Worm (Caenorhabditis elegans): ENCODE results near the gene kvs-4.

The kvs-4 gene

ce11 chrIII:11054532-11055265 lies 42.3 kb downstream of the kvs-4 start (continued):
- TF ChIP-seq dpl-1 (GFP tag; optimal IDR thresholded peaks at IDR 0.05), result peak; percentile 51
- TF ChIP-seq lin-38 (GFP tag; IDR thresholded peaks at IDR 0.05), result peak; percentile 52
- TF ChIP-seq lin-29 (GFP tag; IDR thresholded peaks at IDR 0.05), result no peak
- TF ChIP-seq ztf-7 (tag; optimal IDR thresholded peaks at IDR 0.05), result no peak
- TF ChIP-seq daf-19 (GFP tag; conservative IDR thresholded peaks at IDR 0.05), result no peak
- no peak for TF ChIP-seq sdz-12 (GFP tag; optimal IDR thresholded peaks at IDR 0.05)
- peak; percentile 63 for TF ChIP-seq lin-13 (GFP tag; optimal IDR thresholded peaks at IDR 0.05)
- TF ChIP-seq snpc-1.2 (GFP tag; IDR thresholded peaks at IDR 0.05), result no peak
- no peak for TF ChIP-seq ceh-20 (GFP tag; IDR thresholded peaks at IDR 0.05)
- no peak for TF ChIP-seq unc-39 (tag; optimal IDR thresholded peaks at IDR 0.05)
- TF ChIP-seq lsy-2 (tag; optimal IDR thresholded peaks at IDR 0.05), result peak in 1 of 2 experiments; percentile 67
- TF ChIP-seq pqm-1 (tag; optimal IDR thresholded peaks at IDR 0.05), result no peak
- TF ChIP-seq attf-4 (tag; optimal IDR thresholded peaks at IDR 0.05), result no peak
- no peak for TF ChIP-seq lin-15B (tag; optimal IDR thresholded peaks at IDR 0.05)
- no peak for TF ChIP-seq unc-130 (GFP tag; optimal IDR thresholded peaks at IDR 0.05)
- TF ChIP-seq F44E2.7 (GFP tag; IDR thresholded peaks at IDR 0.05), result no peak
- no peak for TF ChIP-seq lir-3 (tag; optimal IDR thresholded peaks at IDR 0.05)
- no peak for TF ChIP-seq zip-11 (GFP tag; IDR thresholded peaks at IDR 0.05)
- peak; percentile 31 for TF ChIP-seq nhr-11 (tag; optimal IDR thresholded peaks at IDR 0.05)
- TF ChIP-seq aha-1 (tag), result peak; percentile 19
- TF ChIP-seq R02D3.7 (tag; optimal IDR thresholded peaks at IDR 0.05), result no peak

- TF ChIP-seq hlh-11 (tag; optimal IDR thresholded peaks at IDR 0.05), result peak; percentile 61
- peak in 1 of 2 experiments; percentile 33 for TF ChIP-seq lsy-2 (tag; optimal IDR thresholded peaks at IDR 0.05)
- peak; percentile 47 for TF ChIP-seq nhr-6 (tag; optimal IDR thresholded peaks at IDR 0.05)
- no peak for TF ChIP-seq ctbp-1 (GFP tag; IDR thresholded peaks at IDR 0.05)
- no peak for TF ChIP-seq lin-13 (GFP tag; optimal IDR thresholded peaks at IDR 0.05)
- no peak for TF ChIP-seq T20F7.1 (GFP tag; optimal IDR thresholded peaks at IDR 0.05)
- TF ChIP-seq dmd-6 (GFP tag; IDR thresholded peaks at IDR 0.05), result peak; percentile 51
- TF ChIP-seq pha-4 (GFP tag; IDR thresholded peaks at IDR 0.05), result no peak
- TF ChIP-seq pha-4 (tag; optimal IDR thresholded peaks at IDR 0.05), result no peak
- TF ChIP-seq aha-1 (tag), result peak; percentile 26
- peak; percentile 21 for TF ChIP-seq hlh-30 (tag; optimal IDR thresholded peaks at IDR 0.05; ENCODE audit: insufficient read depth)
- peak; percentile 58 for TF ChIP-seq nhr-77 (tag; optimal IDR thresholded peaks at IDR 0.05)
- no peak for TF ChIP-seq mxl-3 (GFP tag; optimal IDR thresholded peaks at IDR 0.05)
- TF ChIP-seq dve-1 (tag; optimal IDR thresholded peaks at IDR 0.05; ENCODE audit: insufficient read depth), result peak; percentile 82
- no peak for TF ChIP-seq daf-16 (GFP tag; optimal IDR thresholded peaks at IDR 0.05)
- peak; percentile 72 for TF ChIP-seq daf-16 (tag; optimal IDR thresholded peaks at IDR 0.05)
- peak in 1 of 2 experiments; percentile 24 for TF ChIP-seq mdl-1 (tag; optimal IDR thresholded peaks at IDR 0.05)
- peak; percentile 94 for TF ChIP-seq pqm-1 (tag; optimal IDR thresholded peaks at IDR 0.05)
- peak; percentile 76 for TF ChIP-seq nhr-28 (tag; optimal IDR thresholded peaks at IDR 0.05)
- TF ChIP-seq madf-5 (GFP tag; IDR thresholded peaks at IDR 0.05), result no peak
- TF ChIP-seq php-3 (GFP tag; IDR thresholded peaks at IDR 0.05), result peak; percentile 49; the same call in 1 of the 2 replicates
- no peak for TF ChIP-seq skn-1 (tag; optimal IDR thresholded peaks at IDR 0.05)
- peak; percentile 50; the same call in 1 of the 2 replicates for TF ChIP-seq tra-1 (GFP tag; IDR thresholded peaks at IDR 0.05)
- no peak for TF ChIP-seq ZK546.5 (tag; optimal IDR thresholded peaks at IDR 0.05)
- TF ChIP-seq nhr-10 (tag; optimal IDR thresholded peaks at IDR 0.05), result no peak
- TF ChIP-seq nhr-48 (tag; optimal IDR thresholded peaks at IDR 0.05), result peak; percentile 30
Measured at ce11 chrIII:11059775-11060174, 47.4 kb downstream of the kvs-4 start.
